Fruit fly (Drosophila melanogaster) whole organism, adult: Measurements from ENCODE around the gene CG33920.

Experiments used
- CG11617 ChIP-seq: fragments of 200-800 bp; sonication (Bioruptor generic); optimal IDR thresholded peaks from 2 replicates; lab custom pipeline; 2017; ENCODE audit warnings: mild to moderate bottlenecking, missing biosample characterization, missing genetic modification reagents, missing genetic modification characterization
- CG12768 ChIP-seq: fragments of 200-800 bp; sonication (Bioruptor generic); optimal IDR thresholded peaks from 2 replicates; lab custom pipeline; 2017; ENCODE audit warnings: missing biosample characterization, missing genetic modification characterization, mild to moderate bottlenecking, moderate library complexity, missing genetic modification reagents
- CG14711 ChIP-seq: fragments of 200-800 bp; sonication (Bioruptor generic); optimal IDR thresholded peaks from 2 replicates; lab custom pipeline; 2018; ENCODE audit warnings: missing biosample characterization, mild to moderate bottlenecking, missing genetic modification characterization, moderate library complexity
- CG1620 ChIP-seq: fragments of 200-800 bp; sonication (Bioruptor generic); optimal IDR thresholded peaks from 2 replicates; lab custom pipeline; 2016; ENCODE audit warnings: missing biosample characterization, missing genetic modification characterization
- CG33017 ChIP-seq: fragments of 200-800 bp; sonication (Bioruptor generic); optimal IDR thresholded peaks from 2 replicates; lab custom pipeline; 2018; ENCODE audit warnings: missing biosample characterization, mild to moderate bottlenecking, missing genetic modification characterization, moderate library complexity
- CG5204 ChIP-seq: fragments of 200-800 bp; sonication (Bioruptor generic); optimal IDR thresholded peaks from 2 replicates; lab custom pipeline; 2016; ENCODE audit warnings: missing biosample characterization, missing genetic modification characterization
- CG7045 ChIP-seq: fragments of 200-800 bp; sonication (Bioruptor generic); optimal IDR thresholded peaks from 2 replicates; lab custom pipeline; 2017; ENCODE audit warnings: missing biosample characterization, mild to moderate bottlenecking, missing genetic modification characterization
- CG7101 ChIP-seq: fragments of 200-800 bp; sonication (Bioruptor generic); optimal IDR thresholded peaks from 2 replicates; lab custom pipeline; 2018; ENCODE audit warnings: missing biosample characterization, mild to moderate bottlenecking, missing genetic modification characterization, moderate library complexity
- Clk ChIP-seq: fragments of 200-800 bp; sonication (Bioruptor generic); optimal IDR thresholded peaks from 2 replicates; lab custom pipeline; 2017; ENCODE audit warnings: missing biosample characterization, missing genetic modification characterization
- Crg-1 ChIP-seq: fragments of 200-800 bp; sonication (Bioruptor generic); optimal IDR thresholded peaks from 2 replicates; lab custom pipeline; 2016; ENCODE audit warnings: missing biosample characterization, missing genetic modification characterization
- Hr96 ChIP-seq: fragments of 200-800 bp; sonication (Bioruptor generic); optimal IDR thresholded peaks from 2 replicates; lab custom pipeline; 2016; ENCODE audit warnings: missing biosample characterization, missing genetic modification characterization
- Mnt ChIP-seq: fragments of 200-800 bp; sonication (Bioruptor generic); optimal IDR thresholded peaks from 2 replicates; lab custom pipeline; 2016; ENCODE audit warnings: missing biosample characterization, mild to moderate bottlenecking, missing genetic modification characterization
- bab1 ChIP-seq: fragments of 200-800 bp; sonication (Bioruptor generic); optimal IDR thresholded peaks from 3 replicates; lab custom pipeline; 2019; ENCODE audit warnings: missing biosample characterization, mild to moderate bottlenecking, missing genetic modification characterization, moderate library complexity
- cic ChIP-seq: fragments of 200-800 bp; sonication (Bioruptor generic); optimal IDR thresholded peaks from 2 replicates; lab custom pipeline; 2017; ENCODE audit warnings: missing biosample characterization, mild to moderate bottlenecking, missing genetic modification characterization, moderate library complexity
- cnc ChIP-seq, 2 experiments: fragments of >200 bp; optimal IDR thresholded peaks; 2 replicates each; lab custom pipeline; 2017
- kay ChIP-seq: fragments of 200-800 bp; sonication (Bioruptor generic); peaks from one replicate; lab custom pipeline; 2016; ENCODE audit warnings: missing biosample characterization, missing genetic modification characterization, borderline replicate concordance
- ovo ChIP-seq: fragments of 200-800 bp; sonication (Bioruptor generic); optimal IDR thresholded peaks from 2 replicates; lab custom pipeline; 2016; ENCODE audit warnings: missing biosample characterization, missing genetic modification characterization
- pad ChIP-seq: fragments of 200-800 bp; sonication (Bioruptor generic); optimal IDR thresholded peaks from 3 replicates; lab custom pipeline; 2017; ENCODE audit warnings: missing biosample characterization, missing genetic modification characterization, mild to moderate bottlenecking, moderate library complexity, missing genetic modification reagents
- tj ChIP-seq: fragments of 200-800 bp; sonication (Bioruptor generic); optimal IDR thresholded peaks from 3 replicates; lab custom pipeline; 2017; ENCODE audit warnings: missing biosample characterization, mild to moderate bottlenecking, missing genetic modification characterization, moderate library complexity
- toe ChIP-seq: fragments of 200-800 bp; sonication (Bioruptor generic); optimal IDR thresholded peaks from 2 replicates; lab custom pipeline; 2016; ENCODE audit warnings: missing biosample characterization, missing genetic modification characterization

CG33920 gene

DNA sequence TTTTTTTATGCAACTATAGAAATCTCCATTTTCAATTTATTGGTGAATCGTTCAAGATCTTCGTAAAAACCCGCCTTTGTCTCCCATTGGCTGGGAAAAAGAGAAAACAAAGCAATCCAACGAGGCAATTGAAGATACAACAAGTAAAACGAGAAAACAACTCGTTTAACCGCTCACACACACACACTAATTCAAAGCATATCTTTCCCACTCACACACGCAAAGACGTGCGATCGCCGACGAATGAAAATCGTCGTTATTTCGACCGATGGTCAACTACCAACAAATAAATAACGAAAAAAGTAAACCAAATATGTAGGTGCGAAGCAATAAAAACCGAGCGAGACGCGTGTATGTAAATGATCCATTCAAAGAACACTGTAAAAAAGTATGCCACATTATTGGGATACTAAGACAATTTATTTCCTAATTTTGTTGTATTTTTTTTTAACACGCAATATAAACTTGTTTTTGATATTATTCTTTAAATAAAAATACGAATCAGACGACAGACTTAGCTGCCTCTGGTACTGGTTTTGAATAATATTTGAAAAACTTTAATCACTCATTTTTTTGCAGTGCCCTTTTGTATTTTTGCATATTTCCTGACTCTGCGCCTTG, 17.5 kb upstream of the CG33920 start:
- peak; percentile 8 for TF ChIP-seq kay (GFP tag; lab: Kevin White, UChicago)
- no peak for TF ChIP-seq tj (GFP tag; lab: Kevin White, UChicago)
- TF ChIP-seq cnc (optimal IDR thresholded peaks at IDR 0.05; lab: Kevin White, UChicago): no peak

DNA sequence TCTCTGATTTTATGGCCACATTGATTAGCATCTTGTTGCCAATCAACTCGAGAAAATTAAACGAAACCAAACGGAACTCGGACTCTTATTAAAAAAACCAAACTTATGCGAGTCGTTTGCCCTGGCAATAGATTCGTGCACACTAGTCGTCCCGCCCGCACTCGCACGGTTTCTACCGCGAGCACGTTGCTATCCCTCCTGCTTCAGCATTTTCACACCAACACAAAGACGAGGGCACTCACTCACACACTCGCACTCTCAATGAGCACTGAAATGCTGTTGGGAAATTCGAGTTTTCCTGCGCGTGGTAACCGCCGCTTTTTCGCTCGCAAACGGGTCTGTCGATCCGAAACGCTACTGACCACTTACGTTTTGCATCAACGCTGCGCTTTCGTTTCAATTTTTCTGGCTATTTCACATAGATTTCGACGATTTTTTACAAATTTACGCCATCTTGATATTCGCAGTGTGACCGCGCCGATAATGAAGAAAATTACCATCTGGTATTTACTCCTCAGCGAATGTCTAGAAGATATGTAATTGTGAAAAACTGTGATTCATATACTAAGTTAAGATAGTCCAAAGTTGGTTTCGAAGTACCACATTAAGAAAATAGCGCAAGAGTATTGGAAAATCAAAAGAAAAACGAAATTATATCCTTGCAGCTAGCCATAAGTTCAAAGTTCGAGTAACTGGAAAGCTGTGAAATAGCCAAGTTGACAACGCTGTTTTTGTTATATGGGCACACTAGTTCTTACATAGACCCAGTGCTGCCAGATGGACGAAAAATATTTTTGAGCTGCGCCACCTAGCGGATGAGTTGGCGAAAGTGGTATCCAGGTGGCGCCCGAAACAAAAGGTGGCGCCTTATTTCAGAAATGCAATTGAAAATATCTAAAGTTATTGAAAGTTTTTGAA, 16.1 kb upstream of the CG33920 start, which contains the start of gene dco:
dco (minus strand) TSS at position 503 of the 918 bp plus-strand sequence.
- TF ChIP-seq CG1620 (GFP tag; lab: Kevin White, UChicago) (peak; percentile 69), Hr96 (GFP tag; lab: Kevin White, UChicago) (peak; percentile 86), ovo (GFP tag; lab: Kevin White, UChicago) (no peak), Crg-1 (peak; percentile 42), pad (GFP tag; lab: Kevin White, UChicago) (peak; percentile 54), CG14711 (tag; lab: Kevin White, UChicago) (no peak), CG11617 (GFP tag; lab: Kevin White, UChicago) (no peak), CG5204 (peak; percentile 44), tj (GFP tag; lab: Kevin White, UChicago) (peak; percentile 77), kay (GFP tag; lab: Kevin White, UChicago) (no peak), CG7045 (GFP tag; lab: Kevin White, UChicago) (peak; percentile 38), bab1 (peak; percentile 52), Clk (GFP tag; lab: Kevin White, UChicago) (no peak), cnc (optimal IDR thresholded peaks at IDR 0.05; lab: Kevin White, UChicago) (no peak), CG12768 (GFP tag; lab: Kevin White, UChicago) (peak; percentile 7), Mnt (GFP tag; lab: Kevin White, UChicago) (peak; percentile 88), cic (GFP tag; lab: Kevin White, UChicago) (no peak), CG7101 (tag; lab: Kevin White, UChicago) (peak; percentile 37), CG33017 (tag; lab: Kevin White, UChicago) (no peak), toe (GFP tag; lab: Kevin White, UChicago) (peak; percentile 64)

DNA sequence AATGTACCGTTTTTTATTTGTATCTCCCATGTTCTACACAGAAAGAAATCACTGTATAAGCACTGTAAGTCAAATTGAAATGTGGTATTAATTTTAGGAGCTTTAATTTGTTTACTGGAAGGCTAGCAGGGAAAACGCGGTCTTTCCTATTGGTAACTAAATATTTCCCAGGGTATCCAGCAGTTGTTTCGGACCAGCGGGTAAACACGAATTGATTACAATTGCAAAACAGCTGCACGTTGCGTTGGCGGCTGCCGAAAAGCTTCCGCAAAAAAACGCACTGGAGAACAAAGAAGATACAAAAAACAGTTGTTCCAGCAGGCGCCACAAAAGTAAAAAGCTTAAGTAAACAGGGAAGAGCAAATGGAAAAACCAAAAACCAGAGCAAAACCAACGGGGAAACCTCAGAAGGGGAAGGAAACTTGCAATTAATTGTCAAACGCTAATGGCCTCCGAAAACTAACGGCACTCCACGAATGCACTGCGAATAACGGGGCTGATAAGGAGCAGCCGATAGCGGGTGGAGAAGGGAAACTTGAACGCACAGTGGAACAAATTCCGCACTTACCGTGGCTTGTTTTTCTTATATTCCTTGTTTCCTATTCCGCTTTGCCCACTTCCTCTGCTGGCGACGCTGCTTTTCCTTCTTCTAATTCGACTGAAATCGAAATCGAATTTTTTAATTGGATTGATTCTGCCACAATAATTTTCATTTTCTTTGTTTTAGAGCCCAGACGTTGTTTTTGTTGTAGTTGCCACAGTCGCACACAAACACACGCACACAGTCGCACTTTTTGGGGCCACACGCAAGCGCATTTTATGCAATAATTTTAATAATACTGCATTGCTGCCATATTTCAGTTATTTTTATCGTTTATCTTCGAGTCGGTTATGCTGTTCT, 15.2 kb upstream of the CG33920 start:
- TF ChIP-seq CG7045 (GFP tag; lab: Kevin White, UChicago): peak; percentile 32
- TF ChIP-seq ovo (GFP tag; lab: Kevin White, UChicago): peak; percentile 98
- peak; percentile 98 for TF ChIP-seq pad (GFP tag; lab: Kevin White, UChicago)
- TF ChIP-seq CG5204: peak; percentile 30
- TF ChIP-seq CG11617 (GFP tag; lab: Kevin White, UChicago): no peak

DNA sequence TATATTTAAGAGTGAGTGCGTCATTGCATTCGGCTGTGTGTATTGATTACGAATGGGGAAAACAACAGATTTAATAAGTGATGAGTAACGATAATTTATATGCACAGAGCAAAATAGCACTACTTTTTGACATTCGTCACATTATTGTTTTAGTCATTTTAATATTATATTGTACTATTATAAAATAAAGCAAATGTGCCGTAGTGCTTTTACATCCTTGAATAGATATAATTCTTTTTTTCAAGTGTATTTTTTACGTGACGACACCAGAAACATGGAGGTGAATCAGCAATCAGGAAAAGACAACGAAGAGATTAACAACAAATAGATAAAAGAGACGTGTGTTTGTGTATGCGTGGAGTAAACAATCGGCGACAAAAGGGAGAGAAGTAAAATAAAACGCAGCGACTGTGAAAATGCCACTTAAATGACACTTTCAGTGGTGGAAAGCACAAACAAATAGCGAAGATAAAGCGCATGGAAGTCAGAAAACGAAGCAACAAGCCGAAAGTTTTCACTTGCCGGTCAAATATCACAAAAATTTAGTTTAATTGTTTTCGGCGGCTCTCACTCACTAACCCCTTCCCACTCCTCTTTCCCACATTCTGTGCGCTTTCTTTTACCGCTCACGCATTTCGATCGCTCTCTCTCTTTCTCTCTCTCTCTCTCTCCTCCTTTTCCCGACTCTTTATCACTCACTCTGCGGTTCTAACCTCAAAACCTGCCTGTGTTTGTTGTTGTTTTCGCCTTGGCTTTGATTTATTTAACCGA, 14.3 kb upstream of the CG33920 start:
- no peak for TF ChIP-seq pad (GFP tag; lab: Kevin White, UChicago)
- no peak for TF ChIP-seq Crg-1
- TF ChIP-seq ovo (GFP tag; lab: Kevin White, UChicago): no peak
- peak; percentile 68 for TF ChIP-seq cic (GFP tag; lab: Kevin White, UChicago)
- TF ChIP-seq CG5204: no peak
- peak; percentile 17 for TF ChIP-seq Hr96 (GFP tag; lab: Kevin White, UChicago)
- peak; percentile 80 for TF ChIP-seq CG14711 (tag; lab: Kevin White, UChicago)
- TF ChIP-seq cnc (optimal IDR thresholded peaks at IDR 0.05; lab: Kevin White, UChicago): no peak
- TF ChIP-seq Clk (GFP tag; lab: Kevin White, UChicago): peak; percentile 68
- TF ChIP-seq CG7101 (tag; lab: Kevin White, UChicago): peak; percentile 80
- TF ChIP-seq tj (GFP tag; lab: Kevin White, UChicago): peak; percentile 78
- TF ChIP-seq toe (GFP tag; lab: Kevin White, UChicago): no peak
- TF ChIP-seq bab1: peak; percentile 83
- TF ChIP-seq CG1620 (GFP tag; lab: Kevin White, UChicago): no peak
- peak; percentile 81 for TF ChIP-seq CG12768 (GFP tag; lab: Kevin White, UChicago)
- TF ChIP-seq CG11617 (GFP tag; lab: Kevin White, UChicago): peak; percentile 77
- peak; percentile 79 for TF ChIP-seq CG33017 (tag; lab: Kevin White, UChicago)
- TF ChIP-seq kay (GFP tag; lab: Kevin White, UChicago): peak; percentile 99
- TF ChIP-seq CG7045 (GFP tag; lab: Kevin White, UChicago): peak; percentile 83
- no peak for TF ChIP-seq Mnt (GFP tag; lab: Kevin White, UChicago)
